Worm (Caenorhabditis elegans) whole organism, L4 larva: ENCODE data around the gene K04C1.3.

ENCODE experiments used
- R02D3.7 ChIP-seq: fragments of 150-350 bp; sonication (generic microtip); optimal IDR thresholded peaks from 3 replicates; lab custom pipeline; 2014; ENCODE audit warnings: missing biosample characterization, missing genetic modification characterization
- cey-2 ChIP-seq: sonication (generic microtip); optimal IDR thresholded peaks from 3 replicates; lab custom pipeline; 2017; ENCODE audit warnings: missing genetic modification characterization, mild to moderate bottlenecking, missing compliant biosample characterization, antibody characterized with exemption, borderline replicate concordance; ENCODE audit not compliant: insufficient read depth
- dpl-1 ChIP-seq: fragments of 150-350 bp; optimal IDR thresholded peaks from 2 replicates; lab custom pipeline; 2014; ENCODE audit warnings: missing biosample characterization, missing genetic modification reagents, missing genetic modification characterization

- TF ChIP-seq dpl-1: no peak
- no peak for TF ChIP-seq cey-2 (tag; lab: Kevin White, UChicago)
- TF ChIP-seq R02D3.7 (tag; lab: Kevin White, UChicago): no peak
Observed at ce11 chrX:14241531-14241930, 1.7 kb downstream of the K04C1.3 start.
